Worm (Caenorhabditis elegans) whole organism, L4 larva: Measurements from ENCODE around the gene F28H7.7.

Source experiments
- F26F4.8 ChIP-seq: fragments of 200-800 bp; sonication (Bioruptor generic); conservative IDR thresholded peaks from 2 replicates; pipeline ENCODE4 v1.3.6; 2022; ENCODE audit warnings: missing genetic modification characterization, missing compliant biosample characterization
- T20F7.1 ChIP-seq: fragments of 200-800 bp; sonication (Bioruptor generic); optimal IDR thresholded peaks from 2 replicates; lab custom pipeline; 2018; ENCODE audit warnings: mild to moderate bottlenecking, missing genetic modification characterization, missing compliant biosample characterization
- Y105C5A.15 ChIP-seq: fragments of 200-800 bp; sonication (Bioruptor generic); IDR thresholded peaks from 2 replicates; pipeline ENCODE4 v1.3.6; 2022; ENCODE audit warnings: missing genetic modification characterization, missing compliant biosample characterization
- aha-1 ChIP-seq: fragments of 150-350 bp; peaks from one replicate; lab custom pipeline; 2014; ENCODE audit warnings: missing biosample characterization, missing genetic modification characterization
- attf-4 ChIP-seq: sonication (generic microtip); optimal IDR thresholded peaks from 3 replicates; lab custom pipeline; 2017; ENCODE audit warnings: missing biosample characterization, missing genetic modification characterization
- ceh-20 ChIP-seq: fragments of 200-800 bp; sonication (Bioruptor generic); IDR thresholded peaks from 2 replicates; pipeline ENCODE4 v1.3.6; 2022; ENCODE audit warnings: missing genetic modification reagents, missing genetic modification characterization, missing compliant biosample characterization
- ceh-28 ChIP-seq: fragments of 150-350 bp; optimal IDR thresholded peaks from 2 replicates; lab custom pipeline; 2014; ENCODE audit warnings: missing biosample characterization, missing genetic modification reagents, missing genetic modification characterization
- ceh-44 ChIP-seq: fragments of 200-800 bp; sonication (Bioruptor generic); IDR thresholded peaks from 2 replicates; pipeline ENCODE4 v1.3.6; 2022; ENCODE audit warnings: missing genetic modification reagents, missing genetic modification characterization, missing compliant biosample characterization
- daf-8 ChIP-seq: fragments of 200-800 bp; sonication (Bioruptor generic); IDR thresholded peaks from 2 replicates; pipeline ENCODE4 v1.3.6; 2022; ENCODE audit warnings: missing genetic modification characterization, missing compliant biosample characterization
- dmd-9 ChIP-seq: fragments of 200-800 bp; sonication (Bioruptor generic); IDR thresholded peaks from 2 replicates; pipeline ENCODE4 v1.3.6; 2022; ENCODE audit warnings: missing genetic modification reagents, missing genetic modification characterization, missing compliant biosample characterization
- dve-1 ChIP-seq: sonication (generic microtip); optimal IDR thresholded peaks from 2 replicates; lab custom pipeline; 2017; ENCODE audit warnings: antibody characterized with exemption, mild to moderate bottlenecking, missing genetic modification characterization, missing compliant biosample characterization; ENCODE audit not compliant: insufficient read depth
- fos-1 ChIP-seq: fragments of 150-350 bp; optimal IDR thresholded peaks from 2 replicates; lab custom pipeline; 2014; ENCODE audit warnings: missing biosample characterization, missing genetic modification characterization
- hlh-30 ChIP-seq: sonication (generic microtip); optimal IDR thresholded peaks from 2 replicates; lab custom pipeline; 2017; ENCODE audit warnings: antibody characterized with exemption, mild to moderate bottlenecking, missing genetic modification characterization, missing compliant biosample characterization; ENCODE audit not compliant: insufficient read depth
- lin-38 ChIP-seq: fragments of 200-800 bp; sonication (Bioruptor generic); IDR thresholded peaks from 2 replicates; pipeline ENCODE4 v1.3.6; 2022; ENCODE audit warnings: missing genetic modification reagents, missing genetic modification characterization, missing compliant biosample characterization
- madf-9 ChIP-seq: fragments of 200-800 bp; sonication (Bioruptor generic); conservative IDR thresholded peaks from 2 replicates; pipeline ENCODE4 v1.3.6; 2022; ENCODE audit warnings: missing genetic modification reagents, missing genetic modification characterization, missing compliant biosample characterization
- mxl-3 ChIP-seq: fragments of 200-800 bp; sonication (Bioruptor generic); optimal IDR thresholded peaks from 2 replicates; lab custom pipeline; 2018; ENCODE audit warnings: mild to moderate bottlenecking, missing genetic modification characterization, missing compliant biosample characterization
- rbr-2 ChIP-seq: sonication (generic microtip); optimal IDR thresholded peaks from 2 replicates; lab custom pipeline; 2016; ENCODE audit warnings: missing genotype, missing genetic modification characterization, missing compliant biosample characterization
- sdz-12 ChIP-seq: fragments of 200-800 bp; sonication (Bioruptor generic); optimal IDR thresholded peaks from 2 replicates; lab custom pipeline; 2018; ENCODE audit warnings: mild to moderate bottlenecking, missing genetic modification characterization, missing compliant biosample characterization
- snpc-1.2 ChIP-seq: fragments of 200-800 bp; sonication (Bioruptor generic); IDR thresholded peaks from 2 replicates; pipeline ENCODE4 v1.3.6; 2022; ENCODE audit warnings: missing genetic modification reagents, missing genetic modification characterization, missing compliant biosample characterization
- tra-1 ChIP-seq: fragments of 200-800 bp; sonication (Bioruptor generic); IDR thresholded peaks from 2 replicates; pipeline ENCODE4 v1.3.6; 2022; ENCODE audit warnings: missing genetic modification reagents, missing genetic modification characterization, missing compliant biosample characterization
- unc-62 ChIP-seq, 3 experiments: fragments of 150-350 bp in 1 of 3; sonication (generic microtip); optimal IDR thresholded peaks in 2 of 3; peaks in 1 of 3; 1 replicate in 1 of 3; 2 replicates in 2 of 3; lab custom pipeline; 2014 to 2017; ENCODE audit warnings: missing biosample characterization in 3 of 3, missing genetic modification characterization in 3 of 3, missing genetic modification reagents in 3 of 3, missing genotype in 1 of 3
- zag-1 ChIP-seq: fragments of 150-350 bp; optimal IDR thresholded peaks from 2 replicates; lab custom pipeline; 2014; ENCODE audit warnings: missing biosample characterization, missing genetic modification characterization
- zfp-3 ChIP-seq: fragments of 200-800 bp; sonication (Bioruptor generic); conservative IDR thresholded peaks from 2 replicates; pipeline ENCODE4 v1.3.6; 2022; ENCODE audit warnings: missing genetic modification reagents, missing genetic modification characterization, missing compliant biosample characterization

Gene F28H7.7

ce11 chrV:10709385-10709784 lies 44.6 kb downstream of the F28H7.7 start:
- TF ChIP-seq hlh-30 (tag; lab: Kevin White, UChicago) = peak; percentile 22
- no peak for TF ChIP-seq sdz-12 (GFP tag; lab: Kevin White, UChicago)
- no peak for TF ChIP-seq madf-9
- no peak for TF ChIP-seq zfp-3 (GFP tag; lab: Robert Waterston, UW)

DNA sequence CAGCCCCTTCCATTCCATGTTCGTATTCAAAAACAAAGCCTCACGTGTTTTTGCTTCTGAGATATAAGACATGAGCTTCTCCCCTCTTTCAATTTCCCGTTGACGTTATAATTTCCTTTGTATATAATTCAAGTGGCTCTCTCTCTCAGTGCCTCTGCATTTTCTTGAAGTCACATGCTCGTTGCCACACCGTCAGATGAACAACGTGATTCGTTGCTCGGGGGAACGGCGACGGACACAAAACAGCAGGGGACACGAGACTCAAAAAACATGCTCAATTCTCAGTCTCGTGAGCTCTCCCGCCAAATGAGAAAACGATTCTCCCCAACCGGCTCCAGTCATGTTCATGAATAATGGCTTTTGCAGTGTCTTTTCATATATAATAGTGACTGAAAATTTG lies 45.6 kb downstream of the F28H7.7 start:
- TF ChIP-seq rbr-2 (tag; lab: Kevin White, UChicago) (peak; percentile 15), hlh-30 (tag; lab: Kevin White, UChicago) (peak; percentile 70), lin-38 (GFP tag; lab: Robert Waterston, UW) (no peak)

DNA sequence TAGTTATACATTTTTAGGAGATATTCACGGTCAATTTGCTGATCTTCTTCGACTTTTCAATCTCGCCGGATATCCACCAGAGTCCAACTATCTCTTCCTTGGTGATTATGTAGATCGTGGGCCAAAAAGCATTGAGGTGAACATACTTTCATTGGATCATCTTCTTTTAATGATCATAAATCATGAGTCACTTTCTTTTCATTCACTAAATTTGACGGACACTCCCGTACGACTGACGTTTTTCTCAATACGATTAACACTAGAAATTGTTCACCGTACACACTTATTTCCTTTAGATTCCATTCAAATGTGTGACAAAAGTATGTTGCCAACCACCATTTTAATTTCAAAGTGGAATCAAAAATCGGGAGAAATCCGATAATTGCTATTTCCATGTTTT lies 51.0 kb downstream of the F28H7.7 start:
- TF ChIP-seq aha-1 (no peak), attf-4 (tag; lab: Kevin White, UChicago) (no peak), daf-8 (GFP tag; lab: Robert Waterston, UW) (no peak), F26F4.8 (GFP tag; lab: Robert Waterston, UW) (no peak), unc-62 (GFP tag; optimal IDR thresholded peaks at IDR 0.05 in 1 of 2; lab: Kevin White, UChicago) (peak in 1 of 2 experiments; percentile 83), unc-62 (tag; optimal IDR thresholded peaks at IDR 0.05; lab: Kevin White, UChicago) (no peak)

- TF ChIP-seq snpc-1.2 (GFP tag; lab: Robert Waterston, UW) (no peak), T20F7.1 (GFP tag; lab: Kevin White, UChicago) (no peak), mxl-3 (GFP tag; lab: Kevin White, UChicago) (no peak), tra-1 (GFP tag; lab: Robert Waterston, UW) (no peak), dmd-9 (no peak), fos-1 (tag; lab: Kevin White, UChicago) (no peak), dve-1 (no peak), ceh-20 (GFP tag; lab: Robert Waterston, UW) (no peak), ceh-44 (GFP tag; lab: Robert Waterston, UW) (no peak), ceh-28 (tag; lab: Kevin White, UChicago) (no peak), zag-1 (tag; lab: Kevin White, UChicago) (no peak), Y105C5A.15 (GFP tag; lab: Robert Waterston, UW) (no peak)
Observed at ce11 chrV:10702249-10702648, 51.7 kb downstream of the F28H7.7 start, which contains the start of gene pph-1. Gene pph-1 (plus strand): TSS chrV:10702549.
